Worm (Caenorhabditis elegans) whole organism, L1 larva: ENCODE data around the gene Y57E12B.4.

Experiments
- lin-39 ChIP-seq: fragments of 150-350 bp; optimal IDR thresholded peaks from 2 replicates; lab custom pipeline; 2014; ENCODE audit warnings: missing biosample characterization, missing genetic modification reagents, missing genetic modification characterization
- nhr-84 ChIP-seq: sonication (generic microtip); optimal IDR thresholded peaks from 2 replicates; lab custom pipeline; 2017; ENCODE audit warnings: missing biosample characterization, missing genetic modification characterization
- nhr-85 ChIP-seq: sonication (generic microtip); peaks from one replicate; lab custom pipeline; 2016; ENCODE audit warnings: missing genetic modification characterization, inconsistent platforms, missing compliant biosample characterization

DNA sequence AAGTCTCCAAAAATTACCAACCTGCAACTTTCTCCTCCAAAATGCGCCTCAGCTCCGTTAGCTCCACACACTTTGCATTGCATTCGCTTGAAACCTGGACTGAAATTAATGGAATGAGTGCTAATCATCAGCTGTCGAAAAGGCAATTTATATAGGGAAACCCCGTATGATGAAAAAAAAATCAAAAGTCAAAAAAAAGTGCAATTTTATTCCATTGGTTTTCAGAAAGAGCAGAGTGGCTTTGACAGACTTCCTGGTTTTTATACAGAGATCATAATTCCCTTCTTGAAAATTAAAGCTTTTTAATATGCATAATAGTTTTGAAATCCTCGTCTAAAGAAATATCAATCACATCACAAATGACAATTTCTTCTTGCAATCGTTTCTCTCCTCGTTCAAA lies 40.3 kb upstream of the Y57E12B.4 start, which contains the start of gene nhr-139:
- TF ChIP-seq nhr-85 (tag; lab: Kevin White, UChicago) (no peak), lin-39 (tag; lab: Kevin White, UChicago) (no peak), nhr-84 (tag; lab: Kevin White, UChicago) (no peak)
